Worm (Caenorhabditis elegans) whole organism, L3 larva: ENCODE data around the gene irld-63.

Experiments
- ZK546.5 ChIP-seq: sonication (generic microtip); optimal IDR thresholded peaks from 2 replicates; lab custom pipeline; 2017; ENCODE audit warnings: missing biosample characterization, missing genetic modification characterization
- aly-2 ChIP-seq: fragments of 150-350 bp; optimal IDR thresholded peaks from 2 replicates; lab custom pipeline; 2014; ENCODE audit warnings: missing biosample characterization, missing genetic modification characterization
- ceh-16 ChIP-seq: sonication (generic microtip); optimal IDR thresholded peaks from 2 replicates; lab custom pipeline; 2017; ENCODE audit warnings: missing biosample characterization, missing genetic modification characterization
- ceh-28 ChIP-seq: fragments of 150-350 bp; optimal IDR thresholded peaks from 2 replicates; lab custom pipeline; 2014; ENCODE audit warnings: missing biosample characterization, missing genetic modification reagents, missing genetic modification characterization
- ceh-82 ChIP-seq: fragments of 150-350 bp; optimal IDR thresholded peaks from 2 replicates; lab custom pipeline; 2014; ENCODE audit warnings: missing biosample characterization, missing genetic modification characterization
- ceh-9 ChIP-seq: sonication (generic microtip); optimal IDR thresholded peaks from 2 replicates; lab custom pipeline; 2018; ENCODE audit warnings: missing biosample characterization, missing genetic modification characterization
- daf-12 ChIP-seq: fragments of 150-350 bp; optimal IDR thresholded peaks from 2 replicates; lab custom pipeline; 2014; ENCODE audit warnings: missing biosample characterization, missing genetic modification reagents, missing genetic modification characterization
- elt-2 ChIP-seq: sonication (generic microtip); optimal IDR thresholded peaks from 2 replicates; lab custom pipeline; 2016; ENCODE audit warnings: missing genetic modification reagents, mild to moderate bottlenecking, missing genetic modification characterization, missing compliant biosample characterization
- elt-3 ChIP-seq, 3 experiments: fragments of 150-350 bp in 1 of 3; sonication (generic microtip) in 2 of 3; optimal IDR thresholded peaks; 2 replicates in 2 of 3; 4 replicates in 1 of 3; lab custom pipeline; 2014 to 2017; ENCODE audit warnings: missing biosample characterization in 3 of 3, missing genetic modification characterization in 3 of 3
- eor-1 ChIP-seq, 2 experiments: fragments of 150-350 bp; optimal IDR thresholded peaks; 2 replicates each; lab custom pipeline; 2014 to 2018; ENCODE audit warnings: missing biosample characterization in 2 of 2, missing genetic modification characterization in 2 of 2
- fkh-10 ChIP-seq: sonication (generic microtip); optimal IDR thresholded peaks from 2 replicates; lab custom pipeline; 2017; ENCODE audit warnings: missing biosample characterization, missing genetic modification reagents, missing genetic modification characterization
- fkh-2 ChIP-seq: fragments of 150-350 bp; optimal IDR thresholded peaks from 2 replicates; lab custom pipeline; 2014; ENCODE audit warnings: missing biosample characterization, missing genetic modification reagents, missing genetic modification characterization
- hmg-11 ChIP-seq: sonication (generic microtip); optimal IDR thresholded peaks from 2 replicates; lab custom pipeline; 2016; ENCODE audit warnings: missing genetic modification characterization, missing compliant biosample characterization
- jun-1 ChIP-seq: fragments of 150-350 bp; optimal IDR thresholded peaks from 2 replicates; lab custom pipeline; 2014; ENCODE audit warnings: missing biosample characterization, missing genetic modification reagents, missing genetic modification characterization
- lin-15B ChIP-seq: fragments of 150-350 bp; optimal IDR thresholded peaks from 2 replicates; lab custom pipeline; 2014; ENCODE audit warnings: missing biosample characterization, missing genetic modification characterization
- lin-39 ChIP-seq: fragments of 150-350 bp; optimal IDR thresholded peaks from 2 replicates; lab custom pipeline; 2018; ENCODE audit warnings: missing biosample characterization, missing genetic modification reagents, missing genetic modification characterization
- mdl-1 ChIP-seq: fragments of 150-350 bp; optimal IDR thresholded peaks from 2 replicates; lab custom pipeline; 2014; ENCODE audit warnings: missing biosample characterization, missing genetic modification characterization
- nfya-1 ChIP-seq: sonication (generic microtip); optimal IDR thresholded peaks from 2 replicates; lab custom pipeline; 2017; ENCODE audit warnings: missing genetic modification characterization, mild to moderate bottlenecking, missing compliant biosample characterization, antibody characterized with exemption, moderate library complexity; ENCODE audit not compliant: insufficient read depth
- nhr-11 ChIP-seq: fragments of 150-350 bp; optimal IDR thresholded peaks from 2 replicates; lab custom pipeline; 2014; ENCODE audit warnings: missing biosample characterization, missing genetic modification characterization
- nhr-12 ChIP-seq: fragments of 150-350 bp; optimal IDR thresholded peaks from 2 replicates; lab custom pipeline; 2014; ENCODE audit warnings: missing biosample characterization, missing genetic modification characterization
- nhr-23 ChIP-seq: fragments of 150-350 bp; optimal IDR thresholded peaks from 2 replicates; lab custom pipeline; 2014; ENCODE audit warnings: missing biosample characterization, missing genetic modification reagents, missing genetic modification characterization
- nhr-237 ChIP-seq: fragments of 150-350 bp; optimal IDR thresholded peaks from 2 replicates; lab custom pipeline; 2014; ENCODE audit warnings: missing biosample characterization, missing genetic modification characterization
- nhr-25 ChIP-seq: sonication (generic microtip); optimal IDR thresholded peaks from 2 replicates; lab custom pipeline; 2017; ENCODE audit warnings: missing biosample characterization, missing genetic modification characterization
- nhr-43 ChIP-seq: sonication (generic microtip); optimal IDR thresholded peaks from 2 replicates; lab custom pipeline; 2016; ENCODE audit warnings: mild to moderate bottlenecking, missing genetic modification characterization, missing compliant biosample characterization; ENCODE audit not compliant: poor library complexity, severe bottlenecking
- nhr-77 ChIP-seq: fragments of 150-350 bp; optimal IDR thresholded peaks from 2 replicates; lab custom pipeline; 2014; ENCODE audit warnings: missing biosample characterization, missing genetic modification characterization
- pha-4 ChIP-seq: fragments of 150-350 bp; optimal IDR thresholded peaks from 2 replicates; lab custom pipeline; 2014; ENCODE audit warnings: missing biosample characterization, missing genetic modification reagents, missing genetic modification characterization
- pqm-1 ChIP-seq: fragments of 150-350 bp; optimal IDR thresholded peaks from 2 replicates; lab custom pipeline; 2017; ENCODE audit warnings: missing biosample characterization, missing genetic modification characterization, inconsistent platforms
- skn-1 ChIP-seq: fragments of 150-350 bp; optimal IDR thresholded peaks from 2 replicates; lab custom pipeline; 2014; ENCODE audit warnings: missing biosample characterization, missing genetic modification characterization
- snpc-4 ChIP-seq: fragments of 150-350 bp; optimal IDR thresholded peaks from 2 replicates; lab custom pipeline; 2014; ENCODE audit warnings: missing biosample characterization, missing genetic modification characterization
- tbx-2 ChIP-seq: sonication (generic microtip); optimal IDR thresholded peaks from 2 replicates; lab custom pipeline; 2016; ENCODE audit warnings: mild to moderate bottlenecking, missing genetic modification characterization, missing compliant biosample characterization
- unc-39 ChIP-seq: sonication (generic microtip); optimal IDR thresholded peaks from 4 replicates; lab custom pipeline; 2017; ENCODE audit warnings: missing biosample characterization, missing genetic modification characterization
- zag-1 ChIP-seq: fragments of 150-350 bp; optimal IDR thresholded peaks from 2 replicates; lab custom pipeline; 2014; ENCODE audit warnings: missing biosample characterization, missing genetic modification characterization
- ztf-4 ChIP-seq: fragments of 150-350 bp; optimal IDR thresholded peaks from 2 replicates; lab custom pipeline; 2014; ENCODE audit warnings: missing biosample characterization, missing genetic modification characterization

The irld-63 gene

DNA sequence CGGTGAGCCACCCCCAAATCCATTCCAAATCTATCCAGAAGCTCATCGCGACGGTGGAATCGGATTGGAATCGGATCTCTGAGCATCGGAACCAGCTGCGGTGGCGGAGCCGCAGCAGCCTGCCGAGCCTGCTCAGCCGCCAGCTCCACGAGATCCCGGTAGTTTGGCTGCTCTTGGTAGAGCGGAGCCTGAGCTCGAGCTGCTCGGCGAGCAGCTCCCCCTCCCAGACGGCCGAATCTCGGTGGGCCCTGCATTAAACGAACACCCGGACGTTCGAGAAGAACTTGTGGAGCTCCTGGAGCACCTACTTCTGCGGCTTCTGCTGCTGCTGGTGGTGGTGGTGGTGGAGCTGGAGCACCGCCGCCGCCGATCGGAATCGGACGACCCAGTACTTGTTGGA is 26.8 kb upstream of the irld-63 start:
- no peak for TF ChIP-seq elt-2 (tag; lab: Kevin White, UChicago)
- no peak for TF ChIP-seq ceh-28
- TF ChIP-seq ztf-4 (tag; lab: Kevin White, UChicago) = no peak
- TF ChIP-seq mdl-1 (tag; lab: Kevin White, UChicago) = no peak
- TF ChIP-seq lin-15B (tag; lab: Kevin White, UChicago) = no peak
- TF ChIP-seq pqm-1 (tag; lab: Kevin White, UChicago) = no peak
- TF ChIP-seq aly-2 = no peak
- no peak for TF ChIP-seq nhr-23 (tag; lab: Kevin White, UChicago)
- TF ChIP-seq elt-3 (tag; optimal IDR thresholded peaks at IDR 0.05; lab: Kevin White, UChicago) = no peak
- no peak for TF ChIP-seq unc-39 (tag; lab: Kevin White, UChicago)
- TF ChIP-seq nfya-1 = no peak
- no peak for TF ChIP-seq nhr-237 (tag; lab: Kevin White, UChicago)
- no peak for TF ChIP-seq hmg-11 (tag; lab: Kevin White, UChicago)
- TF ChIP-seq zag-1 (tag; lab: Kevin White, UChicago) = no peak
- no peak for TF ChIP-seq ZK546.5 (tag; lab: Kevin White, UChicago)
- TF ChIP-seq daf-12 (tag; lab: Kevin White, UChicago) = no peak
- TF ChIP-seq ceh-9 (tag; lab: Kevin White, UChicago) = no peak
- TF ChIP-seq skn-1 = no peak
- TF ChIP-seq fkh-2 = no peak
- TF ChIP-seq eor-1 (tag; optimal IDR thresholded peaks at IDR 0.05; lab: Kevin White, UChicago) = no peak
- TF ChIP-seq, all 47 proteins: peak for 0

DNA sequence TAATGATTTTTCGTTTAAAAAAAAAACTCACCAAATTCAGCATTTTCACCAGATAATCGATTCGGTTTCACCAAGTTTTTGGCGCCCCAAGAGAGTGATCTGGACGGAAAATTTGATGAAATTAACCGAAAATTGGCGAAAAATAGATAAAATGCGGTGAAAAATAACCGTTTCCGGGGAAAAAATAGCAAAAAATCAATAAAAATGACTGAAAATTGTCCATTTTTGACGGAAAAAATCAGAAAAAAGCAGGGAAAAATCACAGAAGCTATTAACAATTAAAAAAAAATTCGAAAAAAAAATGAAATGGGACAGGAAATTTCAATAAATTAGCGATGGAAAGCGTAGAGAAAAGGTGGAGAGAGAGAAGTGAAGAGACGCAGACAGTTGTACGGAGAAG is 17.0 kb upstream of the irld-63 start, which contains the start of gene ubc-15:
Gene ubc-15, minus strand, starts transcription at position 101 of the 400 bp plus-strand sequence.
- no peak for TF ChIP-seq unc-39 (tag; lab: Kevin White, UChicago)
- no peak for TF ChIP-seq ceh-9 (tag; lab: Kevin White, UChicago)
- no peak for TF ChIP-seq zag-1 (tag; lab: Kevin White, UChicago)
- no peak for TF ChIP-seq nfya-1
- no peak for TF ChIP-seq pqm-1 (tag; lab: Kevin White, UChicago)
- no peak for TF ChIP-seq nhr-11 (tag; lab: Kevin White, UChicago)
- TF ChIP-seq ztf-4 (tag; lab: Kevin White, UChicago) = no peak
- no peak for TF ChIP-seq nhr-12 (tag; lab: Kevin White, UChicago)

DNA sequence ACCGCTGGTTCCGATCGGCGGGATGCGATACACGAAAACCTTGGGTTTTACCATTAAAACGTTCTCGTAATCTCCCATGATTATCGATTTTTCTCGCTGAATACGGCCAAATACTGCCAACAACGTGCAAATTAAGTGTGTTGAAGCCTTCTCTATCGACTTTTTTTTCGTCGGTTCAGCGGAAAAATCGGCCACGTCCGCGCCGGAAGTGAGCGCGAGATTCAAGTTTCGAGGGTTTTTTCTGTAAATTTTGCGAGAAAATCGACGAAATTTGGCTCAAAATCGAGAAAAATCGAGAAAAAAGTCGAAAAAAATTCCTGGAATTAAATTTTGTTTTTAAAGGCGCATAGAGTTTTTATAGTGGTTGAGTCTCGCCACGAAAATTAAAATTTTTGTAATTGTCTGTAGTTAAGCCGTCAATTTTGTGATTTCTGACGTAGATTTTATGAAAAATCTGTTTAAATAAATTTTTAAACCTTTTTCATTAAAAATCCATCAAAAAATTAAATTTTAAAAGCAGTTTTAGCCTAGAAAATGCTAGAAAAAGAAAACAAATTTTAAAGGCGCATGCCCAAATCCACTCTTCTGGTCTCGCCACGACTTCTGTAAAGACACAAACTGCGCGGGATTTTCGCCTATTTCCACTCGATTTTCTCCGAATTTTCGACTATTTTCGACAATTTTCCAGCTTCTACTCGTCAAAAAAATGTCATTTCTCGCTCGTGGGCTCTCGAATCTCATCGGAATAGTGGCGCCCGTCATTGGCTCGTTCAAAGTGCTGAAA is 11.3 kb upstream of the irld-63 start, which contains the start of the genes ncap-1 and Y110A2AR.1:
Gene ncap-1, minus strand, starts transcription at position 241 of the 784 bp plus-strand sequence.
Gene Y110A2AR.1, plus strand, starts transcription at position 637 of the 784 bp plus-strand sequence.
- TF ChIP-seq nhr-43 (tag; lab: Kevin White, UChicago) (no peak), nhr-12 (tag; lab: Kevin White, UChicago) (no peak), nfya-1 (peak; percentile 24), lin-15B (tag; lab: Kevin White, UChicago) (peak; percentile 10), pha-4 (tag; lab: Kevin White, UChicago) (peak; percentile 9), nhr-23 (tag; lab: Kevin White, UChicago) (no peak), zag-1 (tag; lab: Kevin White, UChicago) (no peak), nhr-77 (no peak), elt-2 (tag; lab: Kevin White, UChicago) (no peak), fkh-10 (no peak)

DNA sequence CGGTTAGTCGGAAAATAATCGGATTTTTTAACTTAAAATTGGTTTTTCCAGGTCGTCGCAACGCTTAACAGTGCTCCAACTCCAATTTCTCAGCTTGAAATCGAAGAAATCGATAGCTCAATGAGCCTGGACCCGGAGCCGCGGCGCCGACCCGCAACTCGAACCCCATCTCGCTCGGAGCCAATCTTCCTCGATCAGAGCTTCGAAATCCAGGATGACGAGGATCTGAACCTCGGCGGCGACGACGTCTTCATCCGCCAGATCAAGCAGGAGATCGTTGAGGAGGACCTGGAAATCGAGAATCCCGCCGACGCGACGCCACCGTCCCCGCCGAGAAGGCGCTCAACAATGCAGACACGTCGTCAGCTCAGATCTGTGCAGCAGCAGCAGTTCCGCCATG is 10.3 kb upstream of the irld-63 start:
- no peak for TF ChIP-seq ceh-28
- no peak for TF ChIP-seq fkh-2
- no peak for TF ChIP-seq lin-15B (tag; lab: Kevin White, UChicago)
- no peak for TF ChIP-seq eor-1 (tag; optimal IDR thresholded peaks at IDR 0.05; lab: Kevin White, UChicago)
- TF ChIP-seq nhr-25 (tag; lab: Kevin White, UChicago) = no peak

DNA sequence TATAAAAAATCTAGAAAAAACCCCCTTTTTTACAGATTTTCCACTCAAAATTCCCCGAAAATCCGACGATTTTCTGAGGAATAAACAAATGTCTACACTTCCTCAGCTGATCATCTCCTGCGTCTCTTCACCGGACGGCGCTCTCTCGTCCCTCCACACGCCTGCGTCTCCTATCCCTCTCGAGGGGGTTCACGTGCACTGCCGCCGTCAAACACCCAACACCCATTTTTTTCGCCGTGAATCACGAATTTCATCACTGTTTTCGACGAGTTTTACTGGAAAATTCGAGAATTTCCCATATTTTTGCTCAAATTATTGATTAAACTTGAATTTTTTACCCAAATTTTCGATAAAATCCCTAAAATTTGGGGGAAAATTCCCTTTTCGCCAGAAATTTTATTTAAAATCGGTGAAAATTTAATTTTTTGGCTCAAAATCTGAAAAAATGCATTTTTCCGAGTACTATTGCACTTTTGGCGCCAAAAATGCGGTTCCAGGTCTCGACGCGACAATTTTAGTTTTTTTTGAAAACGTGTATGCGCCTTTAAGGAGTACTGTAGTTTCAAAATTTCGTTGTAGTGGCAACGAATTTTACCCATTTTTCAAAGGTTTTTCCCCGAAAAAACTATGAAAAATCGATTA is 9.6 kb upstream of the irld-63 start:
- TF ChIP-seq fkh-10 = peak; percentile 26
- TF ChIP-seq ceh-28 = peak; percentile 26
- TF ChIP-seq tbx-2 (tag; lab: Kevin White, UChicago) = no peak
- peak; percentile 43 for TF ChIP-seq hmg-11 (tag; lab: Kevin White, UChicago)
- TF ChIP-seq ceh-16 = no peak
- TF ChIP-seq mdl-1 (tag; lab: Kevin White, UChicago) = peak; percentile 68
- peak; percentile 15 for TF ChIP-seq lin-15B (tag; lab: Kevin White, UChicago)
- peak; percentile 5 for TF ChIP-seq jun-1 (tag; lab: Kevin White, UChicago)
- TF ChIP-seq nhr-23 (tag; lab: Kevin White, UChicago) = peak; percentile 28
- TF ChIP-seq ceh-82 = no peak
- TF ChIP-seq nfya-1 = peak; percentile 48
- TF ChIP-seq snpc-4 (tag; lab: Kevin White, UChicago) = peak; percentile 29
- TF ChIP-seq pha-4 (tag; lab: Kevin White, UChicago) = peak; percentile 57
- peak; percentile 6 for TF ChIP-seq lin-39
- peak; percentile 36 for TF ChIP-seq elt-2 (tag; lab: Kevin White, UChicago)
